Fruit fly (Drosophila melanogaster): ENCODE measurements around the gene Idh.
A peak's percentile ranks its signal among the peaks of the same experiment; 100 is the strongest.

Gene Idh

dm6 chr3L:8394944-8395343, 34.2 kb upstream of the Idh start (continued):
- TF ChIP-seq twi (tag; optimal IDR thresholded peaks at IDR 0.05) = no peak
- no peak for TF ChIP-seq CHES-1-like (GFP tag; optimal IDR thresholded peaks at IDR 0.05)
- TF ChIP-seq CG9876 (GFP tag; optimal IDR thresholded peaks at IDR 0.05) = no peak
- no peak for TF ChIP-seq H2.0 (GFP tag; IDR thresholded peaks at IDR 0.05)
- 0 out of 2 replicates have a peak, but pooled peaks have one; percentile 25 for TF ChIP-seq ato (GFP tag; IDR thresholded peaks at IDR 0.05; ENCODE audit: partially characterized antibody)
- no peak for TF ChIP-seq Pdp1 (GFP tag; optimal IDR thresholded peaks at IDR 0.05)
- TF ChIP-seq CG12104 (GFP tag; optimal IDR thresholded peaks at IDR 0.05) = no peak
- no peak for TF ChIP-seq Adf1 (GFP tag; IDR thresholded peaks at IDR 0.05)
- TF ChIP-seq z (GFP tag; IDR thresholded peaks at IDR 0.05) = no peak
- no peak for TF ChIP-seq CG7839 (tag; optimal IDR thresholded peaks at IDR 0.05)
- no peak for TF ChIP-seq Dll (GFP tag; IDR thresholded peaks at IDR 0.05; ENCODE audit: partially characterized antibody)
- no peak for TF ChIP-seq slp2 (GFP tag; optimal IDR thresholded peaks at IDR 0.05)
- TF ChIP-seq CG6175 (GFP tag; IDR thresholded peaks at IDR 0.05) = no peak
- TF ChIP-seq vnd (GFP tag; IDR thresholded peaks at IDR 0.05; ENCODE audit: partially characterized antibody) = peak; percentile 22; the same call in 1 of the 3 replicates
- TF ChIP-seq HLH4C (GFP tag; IDR thresholded peaks at IDR 0.05; ENCODE audit: partially characterized antibody) = peak; percentile 29; the same call in 1 of the 3 replicates
- no peak for TF ChIP-seq CG14710 (tag; optimal IDR thresholded peaks at IDR 0.05)
- TF ChIP-seq CG15696 (tag; optimal IDR thresholded peaks at IDR 0.05) = no peak
- no peak for TF ChIP-seq cas (GFP tag; IDR thresholded peaks at IDR 0.05)
- TF ChIP-seq CG4424 (GFP tag; optimal IDR thresholded peaks at IDR 0.05) = no peak
- TF ChIP-seq CG10979 (tag; optimal IDR thresholded peaks at IDR 0.05) = no peak
- no peak for TF ChIP-seq vfl (GFP tag; optimal IDR thresholded peaks at IDR 0.05)
- no peak for TF ChIP-seq lola (GFP tag; optimal IDR thresholded peaks at IDR 0.05)
- no peak for TF ChIP-seq trem (tag; optimal IDR thresholded peaks at IDR 0.05)
- TF ChIP-seq CG7987 (GFP tag; optimal IDR thresholded peaks at IDR 0.05) = no peak
- TF ChIP-seq CG11456 (GFP tag; IDR thresholded peaks at IDR 0.05) = no peak
- TF ChIP-seq Blimp-1 (GFP tag; optimal IDR thresholded peaks at IDR 0.05) = no peak
- TF ChIP-seq CG1792 (GFP tag; optimal IDR thresholded peaks at IDR 0.05) = no peak
- TF ChIP-seq sr (GFP tag; IDR thresholded peaks at IDR 0.05) = no peak
- no peak for TF ChIP-seq cg (GFP tag; optimal IDR thresholded peaks at IDR 0.05)
- TF ChIP-seq stwl (tag; optimal IDR thresholded peaks at IDR 0.05) = peak; percentile 29
- no peak for TF ChIP-seq bsh (GFP tag; optimal IDR thresholded peaks at IDR 0.05)
- no peak for TF ChIP-seq btn (GFP tag; optimal IDR thresholded peaks at IDR 0.05)
- TF ChIP-seq zf30C (GFP tag; optimal IDR thresholded peaks at IDR 0.05) = no peak
- no peak for TF ChIP-seq hkb (optimal IDR thresholded peaks at IDR 0.05)
- no peak for TF ChIP-seq hkb (GFP tag; IDR thresholded peaks at IDR 0.05)
- TF ChIP-seq tio (GFP tag; optimal IDR thresholded peaks at IDR 0.05) = no peak
- TF ChIP-seq CG4282 (GFP tag; optimal IDR thresholded peaks at IDR 0.05) = no peak
- TF ChIP-seq gsb (GFP tag; IDR thresholded peaks at IDR 0.05) = no peak
- no peak for TF ChIP-seq CG18619 (GFP tag; optimal IDR thresholded peaks at IDR 0.05)
- TF ChIP-seq CG30431 (GFP tag; optimal IDR thresholded peaks at IDR 0.05) = no peak
- TF ChIP-seq mld (GFP tag; IDR thresholded peaks at IDR 0.05; ENCODE audit: partially characterized antibody) = no peak; the same call in 2 of the 3 replicates
- TF ChIP-seq YL-1 (GFP tag; optimal IDR thresholded peaks at IDR 0.05) = no peak
- no peak for TF ChIP-seq B-H1 (GFP tag; IDR thresholded peaks at IDR 0.05)
- no peak for TF ChIP-seq prd (optimal IDR thresholded peaks at IDR 0.05)
- 0 out of 3 replicates have a peak, but pooled peaks have one; percentile 28 for TF ChIP-seq prd (GFP tag; IDR thresholded peaks at IDR 0.05)
- no peak for TF ChIP-seq CG17186 (GFP tag; optimal IDR thresholded peaks at IDR 0.05)
- TF ChIP-seq fu2 (GFP tag; optimal IDR thresholded peaks at IDR 0.05) = no peak
- no peak for TF ChIP-seq pho (GFP tag; optimal IDR thresholded peaks at IDR 0.05)
- TF ChIP-seq tll (GFP tag; optimal IDR thresholded peaks at IDR 0.05) = no peak
- no peak for TF ChIP-seq Hr78 (GFP tag; optimal IDR thresholded peaks at IDR 0.05)
- TF ChIP-seq Abd-B (GFP tag; optimal IDR thresholded peaks at IDR 0.05) = no peak

Measured in whole organism, embryonic.